Fruit fly (Drosophila melanogaster): ENCODE measurements around the gene HisRS.

HisRS gene

DNA sequence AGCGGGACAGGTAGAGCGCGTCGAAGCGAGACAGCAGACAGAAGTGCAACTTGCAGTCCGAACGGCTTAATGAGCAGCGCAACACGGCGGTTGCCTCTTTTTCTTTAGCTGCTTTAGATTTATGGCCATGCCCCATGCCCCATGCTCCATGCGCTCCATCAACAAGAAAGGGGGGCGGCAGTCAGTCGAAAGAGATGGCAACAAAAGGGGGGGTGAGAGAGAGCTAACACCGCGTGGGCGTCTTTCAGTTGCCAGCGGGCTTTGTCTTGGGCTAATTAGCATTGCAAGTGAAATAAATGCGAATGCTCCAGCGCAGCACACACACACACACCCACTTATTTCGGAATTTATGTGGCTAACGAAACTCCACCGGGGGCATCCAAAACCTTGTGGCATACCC lies 29.9 kb downstream of the HisRS start:
- TF ChIP-seq CG8301 (tag; optimal IDR thresholded peaks at IDR 0.05), result no peak

- no peak for TF ChIP-seq D1 (tag; optimal IDR thresholded peaks at IDR 0.05)
- peak; percentile 29 for TF ChIP-seq Pif1B (GFP tag; optimal IDR thresholded peaks at IDR 0.05)
- TF ChIP-seq CG14655 (GFP tag; optimal IDR thresholded peaks at IDR 0.05), result peak; percentile 56
- TF ChIP-seq CG17806 (tag; optimal IDR thresholded peaks at IDR 0.05), result peak; percentile 37
- peak; percentile 91 for TF ChIP-seq Ets98B (GFP tag; IDR thresholded peaks at IDR 0.05)
- peak; percentile 41 for TF ChIP-seq CG34367 (tag; optimal IDR thresholded peaks at IDR 0.05)
- TF ChIP-seq CG10348 (GFP tag; IDR thresholded peaks at IDR 0.05), result peak; percentile 59; the same call in 1 of the 2 replicates
- peak; percentile 63 for TF ChIP-seq CG12605 (GFP tag; IDR thresholded peaks at IDR 0.05)
- no peak for TF ChIP-seq EcR (GFP tag; optimal IDR thresholded peaks at IDR 0.05)
- peak; percentile 23 for TF ChIP-seq Snoo (tag; optimal IDR thresholded peaks at IDR 0.05)
- TF ChIP-seq CG8301 (tag; optimal IDR thresholded peaks at IDR 0.05), result peak; percentile 57
- no peak for TF ChIP-seq gl (tag; optimal IDR thresholded peaks at IDR 0.05)
- TF ChIP-seq CG13204 (GFP tag; optimal IDR thresholded peaks at IDR 0.05), result no peak
- peak; percentile 59 for TF ChIP-seq Pif1A (GFP tag; optimal IDR thresholded peaks at IDR 0.05)
- peak; percentile 94 for TF ChIP-seq fd96Ca (GFP tag; IDR thresholded peaks at IDR 0.05)
- peak; percentile 92 for TF ChIP-seq CG32121 (GFP tag; IDR thresholded peaks at IDR 0.05)
- peak; percentile 81 for TF ChIP-seq rn (GFP tag; IDR thresholded peaks at IDR 0.05)
- peak; percentile 94 for TF ChIP-seq CG4496 (GFP tag; IDR thresholded peaks at IDR 0.05)
- peak; percentile 40 for TF ChIP-seq CG9948 (tag; optimal IDR thresholded peaks at IDR 0.05)
- peak; percentile 39 for TF ChIP-seq CG15710 (tag; optimal IDR thresholded peaks at IDR 0.05)
- peak; percentile 29 for TF ChIP-seq CG8159 (tag; optimal IDR thresholded peaks at IDR 0.05)
Observed at dm6 chrX:18546785-18547184, 31.6 kb downstream of the HisRS start.

DNA sequence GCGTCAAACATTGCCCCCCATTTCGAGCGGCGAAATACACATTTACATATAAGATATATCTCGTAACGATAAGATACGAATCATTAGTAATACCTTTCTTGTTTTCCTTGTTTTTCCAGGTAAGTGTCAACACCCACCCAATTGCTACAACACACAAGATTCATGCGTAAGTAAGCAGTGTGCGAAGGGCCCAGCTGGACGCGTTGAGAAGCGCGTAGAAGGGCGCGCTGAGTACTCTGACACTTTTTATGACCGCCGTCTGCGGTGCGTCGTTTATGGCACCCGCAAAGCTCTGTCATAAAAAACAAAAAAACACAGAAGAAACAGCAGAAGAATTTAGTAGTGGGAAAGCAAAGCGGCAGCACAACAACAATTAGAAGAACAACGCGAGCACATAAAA lies 32.5 kb downstream of the HisRS start:
- TF ChIP-seq CG8159 (tag; optimal IDR thresholded peaks at IDR 0.05), result no peak
- TF ChIP-seq CG9948 (tag; optimal IDR thresholded peaks at IDR 0.05), result no peak
- TF ChIP-seq CG12605 (GFP tag; IDR thresholded peaks at IDR 0.05), result no peak
- no peak for TF ChIP-seq Pif1B (GFP tag; optimal IDR thresholded peaks at IDR 0.05)

dm6 chrX:18550726-18551125 lies 35.5 kb downstream of the HisRS start:
- TF ChIP-seq EcR (GFP tag; optimal IDR thresholded peaks at IDR 0.05) (no peak), CG13204 (GFP tag; optimal IDR thresholded peaks at IDR 0.05) (peak; percentile 85)

DNA sequence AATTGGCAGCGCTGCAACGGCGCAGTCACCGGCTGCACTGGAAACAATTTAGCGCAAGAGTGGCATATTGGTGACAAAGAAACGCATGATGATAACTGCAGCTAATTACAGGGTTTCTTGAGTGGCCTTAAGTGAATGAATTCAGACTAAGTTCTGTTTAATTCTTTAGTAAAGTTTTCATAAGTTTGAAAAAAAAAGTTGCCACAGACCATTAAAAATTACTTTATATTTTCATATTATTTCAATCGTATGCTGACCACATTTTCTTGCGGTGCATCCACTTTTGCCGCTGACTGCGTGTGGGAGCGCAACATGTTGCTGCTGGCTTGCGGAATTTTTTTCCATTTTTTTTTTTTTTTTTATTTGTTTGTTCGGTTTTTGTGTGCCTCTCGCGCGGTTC lies 37.2 kb downstream of the HisRS start:
- TF ChIP-seq CG13204 (GFP tag; optimal IDR thresholded peaks at IDR 0.05) (no peak), fd96Ca (GFP tag; IDR thresholded peaks at IDR 0.05) (peak; percentile 82), Ets98B (GFP tag; IDR thresholded peaks at IDR 0.05) (peak; percentile 64), CG17806 (tag; optimal IDR thresholded peaks at IDR 0.05) (peak; percentile 76), CG9948 (tag; optimal IDR thresholded peaks at IDR 0.05) (peak; percentile 79), gl (tag; optimal IDR thresholded peaks at IDR 0.05) (peak; percentile 36), CG34367 (tag; optimal IDR thresholded peaks at IDR 0.05) (peak; percentile 52), CG10348 (GFP tag; IDR thresholded peaks at IDR 0.05) (peak; percentile 51; the same call in 1 of the 2 replicates), CG8159 (tag; optimal IDR thresholded peaks at IDR 0.05) (peak; percentile 81), EcR (GFP tag; optimal IDR thresholded peaks at IDR 0.05) (no peak), CG15710 (tag; optimal IDR thresholded peaks at IDR 0.05) (peak; percentile 77), CG12605 (GFP tag; IDR thresholded peaks at IDR 0.05) (peak; percentile 60), CG14655 (GFP tag; optimal IDR thresholded peaks at IDR 0.05) (peak; percentile 88), CG8301 (tag; optimal IDR thresholded peaks at IDR 0.05) (peak; percentile 76), CG4496 (GFP tag; IDR thresholded peaks at IDR 0.05) (peak; percentile 79), D1 (tag; optimal IDR thresholded peaks at IDR 0.05) (peak; percentile 66), Pif1B (GFP tag; optimal IDR thresholded peaks at IDR 0.05) (peak; percentile 70), Pif1A (GFP tag; optimal IDR thresholded peaks at IDR 0.05) (peak; percentile 83), Snoo (tag; optimal IDR thresholded peaks at IDR 0.05) (peak; percentile 49), CG32121 (GFP tag; IDR thresholded peaks at IDR 0.05) (peak; percentile 77), rn (GFP tag; IDR thresholded peaks at IDR 0.05) (0 out of 2 replicates have a peak, but pooled peaks have one; percentile 22)

DNA sequence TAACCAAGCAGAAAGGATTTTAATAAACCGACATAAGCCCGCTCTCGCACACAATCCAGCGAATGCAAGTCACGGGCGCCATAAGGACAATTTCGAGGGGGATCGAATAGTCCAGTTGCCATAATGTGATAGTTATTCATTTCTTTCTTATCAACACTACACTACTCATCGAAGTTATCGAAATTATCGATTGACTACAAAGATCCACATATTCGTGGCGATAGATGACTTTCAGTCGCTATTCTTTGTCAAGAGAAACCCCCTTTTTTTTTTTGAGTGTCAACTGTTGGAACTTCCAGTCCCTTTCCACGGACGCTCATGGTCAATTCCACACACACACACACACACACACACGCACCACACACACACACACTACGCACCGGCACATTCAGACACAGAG lies 39.3 kb downstream of the HisRS start:
- TF ChIP-seq CG8159 (tag; optimal IDR thresholded peaks at IDR 0.05), result peak; percentile 91
- peak; percentile 87 for TF ChIP-seq CG17806 (tag; optimal IDR thresholded peaks at IDR 0.05)
- TF ChIP-seq rn (GFP tag; IDR thresholded peaks at IDR 0.05), result peak; percentile 16; the same call in 1 of the 2 replicates
- TF ChIP-seq gl (tag; optimal IDR thresholded peaks at IDR 0.05), result peak; percentile 67
- TF ChIP-seq CG8301 (tag; optimal IDR thresholded peaks at IDR 0.05), result peak; percentile 51
- TF ChIP-seq CG10348 (GFP tag; IDR thresholded peaks at IDR 0.05), result peak; percentile 43; the same call in 1 of the 2 replicates
- TF ChIP-seq CG14655 (GFP tag; optimal IDR thresholded peaks at IDR 0.05), result peak; percentile 76
- peak; percentile 62; the same call in 2 of the 3 replicates for TF ChIP-seq fd96Ca (GFP tag; IDR thresholded peaks at IDR 0.05)
- peak; percentile 91 for TF ChIP-seq CG15710 (tag; optimal IDR thresholded peaks at IDR 0.05)
- TF ChIP-seq CG4496 (GFP tag; IDR thresholded peaks at IDR 0.05), result 0 out of 3 replicates have a peak, but pooled peaks have one; percentile 51
- TF ChIP-seq D1 (tag; optimal IDR thresholded peaks at IDR 0.05), result peak; percentile 75
- no peak for TF ChIP-seq CG12605 (GFP tag; IDR thresholded peaks at IDR 0.05)
- TF ChIP-seq CG9948 (tag; optimal IDR thresholded peaks at IDR 0.05), result peak; percentile 86
- TF ChIP-seq CG32121 (GFP tag; IDR thresholded peaks at IDR 0.05), result no peak
- peak; percentile 66 for TF ChIP-seq Snoo (tag; optimal IDR thresholded peaks at IDR 0.05)
- TF ChIP-seq CG34367 (tag; optimal IDR thresholded peaks at IDR 0.05), result peak; percentile 86
- 0 out of 2 replicates have a peak, but pooled peaks have one; percentile 11 for TF ChIP-seq Ets98B (GFP tag; IDR thresholded peaks at IDR 0.05)
- TF ChIP-seq CG13204 (GFP tag; optimal IDR thresholded peaks at IDR 0.05), result peak; percentile 47
- TF ChIP-seq Pif1A (GFP tag; optimal IDR thresholded peaks at IDR 0.05), result peak; percentile 83
- peak; percentile 76 for TF ChIP-seq Pif1B (GFP tag; optimal IDR thresholded peaks at IDR 0.05)
- no peak for TF ChIP-seq EcR (GFP tag; optimal IDR thresholded peaks at IDR 0.05)

All from whole organism, pupa.